Fruit fly (Drosophila melanogaster) whole organism, embryonic: ENCODE data around the gene Cpsf5.
A peak's percentile ranks its signal among the peaks of the same experiment; 100 is the strongest.

Experiments used
- Ada2b ChIP-seq: fragments of 200-800 bp; sonication (Bioruptor generic); IDR thresholded peaks from 2 replicates; pipeline ENCODE4 v1.3.6; 2022; ENCODE audit warnings: missing biosample characterization, missing genetic modification characterization
- Adf1 ChIP-seq: fragments of 200-800 bp; sonication (Bioruptor generic); IDR thresholded peaks from 2 replicates; pipeline ENCODE4 v1.3.6; 2022; ENCODE audit warnings: missing biosample characterization, missing genetic modification characterization
- CG10209 ChIP-seq: fragments of 200-800 bp; sonication (Bioruptor generic); optimal IDR thresholded peaks from 3 replicates; lab custom pipeline; 2017; ENCODE audit warnings: missing biosample characterization, mild to moderate bottlenecking, missing genetic modification characterization, missing genetic modification reagents
- CG10366 ChIP-seq: fragments of 200-800 bp; sonication (Bioruptor generic); IDR thresholded peaks from 2 replicates; pipeline ENCODE4 v1.3.6; 2022; ENCODE audit warnings: missing biosample characterization, missing genetic modification characterization
- CG10462 ChIP-seq: fragments of 200-800 bp; sonication (Bioruptor generic); optimal IDR thresholded peaks from 2 replicates; lab custom pipeline; 2016; ENCODE audit warnings: missing biosample characterization, missing genetic modification characterization
- CG10979 ChIP-seq: fragments of 200-800 bp; sonication (Bioruptor generic); optimal IDR thresholded peaks from 2 replicates; lab custom pipeline; 2018; ENCODE audit warnings: missing biosample characterization, mild to moderate bottlenecking, missing genetic modification characterization, moderate library complexity
- CG11085 ChIP-seq: fragments of 200-800 bp; sonication (Bioruptor generic); IDR thresholded peaks from 2 replicates; pipeline ENCODE4 v1.3.6; 2022; ENCODE audit warnings: missing biosample characterization, missing genetic modification characterization
- CG13296 ChIP-seq: fragments of 200-800 bp; sonication (Bioruptor generic); optimal IDR thresholded peaks from 3 replicates; lab custom pipeline; 2018; ENCODE audit warnings: missing biosample characterization, mild to moderate bottlenecking, missing genetic modification characterization
- CG13424 ChIP-seq: fragments of 200-800 bp; sonication (Bioruptor generic); optimal IDR thresholded peaks from 2 replicates; lab custom pipeline; 2019; ENCODE audit warnings: missing biosample characterization, mild to moderate bottlenecking, missing genetic modification characterization, moderate library complexity
- CG13624 ChIP-seq: fragments of 200-800 bp; sonication (Bioruptor generic); optimal IDR thresholded peaks from 2 replicates; lab custom pipeline; 2016; ENCODE audit warnings: missing biosample characterization, missing genetic modification characterization
- CG1647 ChIP-seq: fragments of 200-800 bp; sonication (Bioruptor generic); optimal IDR thresholded peaks from 3 replicates; lab custom pipeline; 2016; ENCODE audit warnings: missing biosample characterization, missing genetic modification characterization
- CG2199 ChIP-seq: fragments of 200-800 bp; sonication (Bioruptor generic); IDR thresholded peaks from 3 replicates; pipeline ENCODE4 v1.3.6; 2022; ENCODE audit warnings: missing biosample characterization, missing genetic modification characterization
- CG3065 ChIP-seq: fragments of 200-800 bp; sonication (Bioruptor generic); optimal IDR thresholded peaks from 2 replicates; lab custom pipeline; 2016; ENCODE audit warnings: missing biosample characterization, missing genetic modification characterization
- CG33213 ChIP-seq: fragments of 200-800 bp; sonication (Bioruptor generic); optimal IDR thresholded peaks from 3 replicates; lab custom pipeline; 2016; ENCODE audit warnings: missing biosample characterization, missing genetic modification characterization
- CG34376 ChIP-seq: fragments of 200-800 bp; sonication (Bioruptor generic); optimal IDR thresholded peaks from 2 replicates; lab custom pipeline; 2018; ENCODE audit warnings: missing biosample characterization, mild to moderate bottlenecking, missing genetic modification characterization
- CG4617 ChIP-seq: fragments of 200-800 bp; sonication (Bioruptor generic); optimal IDR thresholded peaks from 3 replicates; lab custom pipeline; 2016; ENCODE audit warnings: missing biosample characterization, missing genetic modification characterization, borderline replicate concordance
- CG6854 ChIP-seq: fragments of 200-800 bp; sonication (Bioruptor generic); optimal IDR thresholded peaks from 3 replicates; lab custom pipeline; 2017; ENCODE audit warnings: missing biosample characterization, mild to moderate bottlenecking, missing genetic modification characterization
- CG9437 ChIP-seq: fragments of 200-800 bp; sonication (Bioruptor generic); optimal IDR thresholded peaks from 2 replicates; lab custom pipeline; 2018; ENCODE audit warnings: missing biosample characterization, mild to moderate bottlenecking, missing genetic modification characterization
- Dfd ChIP-seq, 2 experiments: fragments of >200 bp; optimal IDR thresholded peaks; 2 replicates each; lab custom pipeline; 2017; ENCODE audit warnings: missing biosample characterization in 2 of 2, missing genetic modification characterization in 2 of 2
- Dll ChIP-seq: fragments of 200-800 bp; sonication (Bioruptor generic); IDR thresholded peaks from 4 replicates; pipeline ENCODE4 v1.3.6; 2022; ENCODE audit warnings: missing biosample characterization, missing genetic modification characterization; ENCODE audit not compliant: partially characterized antibody
- ERR ChIP-seq: fragments of 200-800 bp; sonication (Bioruptor generic); optimal IDR thresholded peaks from 2 replicates; lab custom pipeline; 2016; ENCODE audit warnings: missing biosample characterization, missing genetic modification characterization
- Fer3 ChIP-seq: fragments of 200-800 bp; sonication (Bioruptor generic); optimal IDR thresholded peaks from 2 replicates; lab custom pipeline; 2018; ENCODE audit warnings: missing biosample characterization, mild to moderate bottlenecking, missing genetic modification characterization, moderate library complexity
- Hr51 ChIP-seq, 2 experiments: fragments of 200-800 bp; sonication (Bioruptor generic); optimal IDR thresholded peaks; 2 replicates in 1 of 2; 3 replicates in 1 of 2; lab custom pipeline; 2016 to 2018; ENCODE audit warnings: missing biosample characterization in 2 of 2, missing genetic modification characterization in 2 of 2, mild to moderate bottlenecking in 1 of 2, moderate library complexity in 1 of 2
- MBD-R2 ChIP-seq: fragments of 200-800 bp; sonication (Bioruptor generic); IDR thresholded peaks from 2 replicates; pipeline ENCODE4 v1.3.6; 2022; ENCODE audit warnings: missing biosample characterization, missing genetic modification characterization
- Meics ChIP-seq: fragments of 200-800 bp; sonication (Bioruptor generic); optimal IDR thresholded peaks from 2 replicates; lab custom pipeline; 2017; ENCODE audit warnings: missing biosample characterization, mild to moderate bottlenecking, missing genetic modification characterization
- Nf-YB ChIP-seq: fragments of 200-800 bp; sonication (Bioruptor generic); optimal IDR thresholded peaks from 3 replicates; lab custom pipeline; 2019; ENCODE audit warnings: missing biosample characterization, mild to moderate bottlenecking, missing genetic modification characterization, moderate library complexity
- Opbp ChIP-seq: fragments of 200-800 bp; sonication (Bioruptor generic); IDR thresholded peaks from 3 replicates; pipeline ENCODE4 v1.3.6; 2022; ENCODE audit warnings: missing biosample characterization, missing genetic modification characterization; ENCODE audit not compliant: partially characterized antibody
- ac ChIP-seq: fragments of 200-800 bp; sonication (Bioruptor generic); optimal IDR thresholded peaks from 3 replicates; lab custom pipeline; 2017; ENCODE audit warnings: missing biosample characterization, mild to moderate bottlenecking, missing genetic modification characterization
- al ChIP-seq: fragments of 200-800 bp; sonication (Bioruptor generic); IDR thresholded peaks from 2 replicates; pipeline ENCODE4 v1.3.6; 2022; ENCODE audit warnings: missing biosample characterization, missing genetic modification characterization
- ara ChIP-seq: fragments of 200-800 bp; sonication (Bioruptor generic); IDR thresholded peaks from 2 replicates; pipeline ENCODE4 v1.3.6; 2022; ENCODE audit warnings: missing biosample characterization, missing genetic modification characterization
- ase ChIP-seq: fragments of 200-800 bp; sonication (Bioruptor generic); IDR thresholded peaks from 3 replicates; pipeline ENCODE4 v1.3.6; 2022; ENCODE audit warnings: missing biosample characterization, missing genetic modification characterization
- bsh ChIP-seq, 2 experiments: fragments of 200-800 bp; sonication (Bioruptor generic); optimal IDR thresholded peaks; 2 replicates each; lab custom pipeline; 2017 to 2018; ENCODE audit warnings: mild to moderate bottlenecking in 2 of 2, missing biosample characterization in 2 of 2, missing genetic modification characterization in 2 of 2, moderate library complexity in 1 of 2
- ci ChIP-seq: fragments of 200-800 bp; sonication (Bioruptor generic); IDR thresholded peaks from 3 replicates; pipeline ENCODE4 v1.3.6; 2022; ENCODE audit warnings: missing biosample characterization, missing genetic modification characterization
- dimm ChIP-seq: fragments of 200-800 bp; sonication (Bioruptor generic); IDR thresholded peaks from 2 replicates; pipeline ENCODE4 v1.3.6; 2022; ENCODE audit warnings: missing biosample characterization, missing genetic modification characterization
- fu2 ChIP-seq: fragments of 200-800 bp; sonication (Bioruptor generic); optimal IDR thresholded peaks from 2 replicates; lab custom pipeline; 2016; ENCODE audit warnings: missing biosample characterization, missing genetic modification characterization
- hkb ChIP-seq, 2 experiments: fragments of 200-800 bp in 1 of 2; fragments of >200 bp in 1 of 2; sonication (Bioruptor generic) in 1 of 2; IDR thresholded peaks in 1 of 2; optimal IDR thresholded peaks in 1 of 2; 2 replicates each; pipeline versions ENCODE4 v1.3.6 to Lab custom; 2017 to 2022; ENCODE audit warnings: missing biosample characterization in 1 of 2, missing genetic modification characterization in 1 of 2
- ind ChIP-seq: fragments of 200-800 bp; sonication (Bioruptor generic); optimal IDR thresholded peaks from 3 replicates; lab custom pipeline; 2016; ENCODE audit warnings: missing biosample characterization, missing genetic modification characterization
- insv ChIP-seq, 2 experiments: fragments of 200-800 bp; sonication (Bioruptor generic); optimal IDR thresholded peaks; 3 replicates each; lab custom pipeline; 2016 to 2018; ENCODE audit warnings: missing biosample characterization in 2 of 2, missing genetic modification characterization in 2 of 2
- jing ChIP-seq: fragments of 200-800 bp; sonication (Bioruptor generic); optimal IDR thresholded peaks from 2 replicates; lab custom pipeline; 2018; ENCODE audit warnings: missing biosample characterization, mild to moderate bottlenecking, missing genetic modification characterization
- lov ChIP-seq, 2 experiments: fragments of 200-800 bp in 1 of 2; fragments of >200 bp in 1 of 2; sonication (Bioruptor generic) in 1 of 2; IDR thresholded peaks in 1 of 2; optimal IDR thresholded peaks in 1 of 2; 2 replicates in 1 of 2; 3 replicates in 1 of 2; pipeline versions ENCODE4 v1.3.6 to Lab custom; 2017 to 2022; ENCODE audit warnings: missing biosample characterization in 1 of 2, missing genetic modification characterization in 1 of 2
- onecut ChIP-seq: fragments of 200-800 bp; sonication (Bioruptor generic); IDR thresholded peaks from 2 replicates; pipeline ENCODE4 v1.3.6; 2022; ENCODE audit warnings: missing biosample characterization, missing genetic modification characterization
- peb ChIP-seq: fragments of 200-800 bp; sonication (Bioruptor generic); IDR thresholded peaks from 2 replicates; pipeline ENCODE4 v1.3.6; 2022; ENCODE audit warnings: missing biosample characterization, missing genetic modification characterization
- repo ChIP-seq: fragments of 200-800 bp; sonication (Bioruptor generic); optimal IDR thresholded peaks from 2 replicates; lab custom pipeline; 2016; ENCODE audit warnings: missing biosample characterization, missing genetic modification characterization
- so ChIP-seq: fragments of 200-800 bp; sonication (Bioruptor generic); IDR thresholded peaks from 3 replicates; pipeline ENCODE4 v1.3.6; 2022; ENCODE audit warnings: missing biosample characterization, missing genetic modification characterization
- tna ChIP-seq: fragments of 200-800 bp; sonication (Bioruptor generic); IDR thresholded peaks from 2 replicates; pipeline ENCODE4 v1.3.6; 2022; ENCODE audit warnings: missing biosample characterization, missing genetic modification characterization; ENCODE audit not compliant: partially characterized antibody
- tx ChIP-seq: fragments of 200-800 bp; sonication (Bioruptor generic); optimal IDR thresholded peaks from 2 replicates; lab custom pipeline; 2016; ENCODE audit warnings: missing biosample characterization, missing genetic modification characterization
- yki ChIP-seq: fragments of >200 bp; optimal IDR thresholded peaks from 3 replicates; lab custom pipeline; 2018
- zen ChIP-seq: fragments of 200-800 bp; sonication (Bioruptor generic); optimal IDR thresholded peaks from 3 replicates; lab custom pipeline; 2018; ENCODE audit warnings: missing biosample characterization, mild to moderate bottlenecking, missing genetic modification characterization, moderate library complexity

The Cpsf5 gene

DNA sequence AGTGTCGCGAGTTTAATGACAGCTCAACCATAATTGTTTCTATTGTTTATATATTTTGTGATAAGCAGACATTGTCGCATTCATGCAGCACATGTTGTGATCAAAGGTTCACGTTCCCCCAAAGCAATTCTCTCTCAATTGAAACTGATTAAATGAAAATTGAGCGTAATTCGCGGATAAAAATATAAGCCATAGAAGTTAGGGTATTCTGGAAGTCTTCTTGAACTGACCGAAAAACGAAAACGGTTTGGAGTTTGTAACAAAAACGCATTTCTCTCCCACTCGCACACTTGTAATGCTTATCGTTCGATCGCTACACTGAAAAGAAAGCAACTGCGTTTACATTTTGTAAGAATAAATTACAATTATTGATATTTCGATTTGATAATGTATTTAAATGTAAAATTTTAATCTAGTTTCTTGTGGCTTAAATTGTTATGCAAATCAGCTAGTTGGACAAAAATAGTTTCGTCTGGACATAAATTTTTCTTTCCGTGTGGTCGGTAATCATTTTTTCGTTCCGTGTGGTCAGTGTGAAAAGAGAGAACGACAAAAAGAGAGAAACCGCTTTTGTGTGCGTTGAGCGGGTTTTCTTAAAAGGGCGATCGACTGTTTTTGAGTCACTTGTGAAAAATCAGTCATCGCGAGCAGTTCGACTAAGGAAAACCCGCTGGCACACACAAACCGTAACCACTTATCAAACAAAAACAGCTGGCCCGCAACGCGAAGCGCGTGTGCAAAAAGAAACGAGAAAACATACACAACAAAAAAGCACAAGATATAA lies 12.0 kb downstream of the Cpsf5 start, which contains the start of gene aay (continued):
- peak; percentile 98 for TF ChIP-seq CG6854
- peak in 1 of 2 experiments; percentile 86 for TF ChIP-seq Dfd (GFP tag; optimal IDR thresholded peaks at IDR 0.05; lab: Kevin White, UChicago)
- peak; percentile 99 for TF ChIP-seq ci (GFP tag; lab: Robert Waterston, UW)
- peak; percentile 98 for TF ChIP-seq CG10366 (GFP tag; lab: Robert Waterston, UW)
- no peak for TF ChIP-seq tna (GFP tag; lab: Robert Waterston, UW)
- peak; percentile 97 for TF ChIP-seq CG10462 (GFP tag; lab: Kevin White, UChicago)
- peak; percentile 97 for TF ChIP-seq CG2199 (GFP tag; lab: Robert Waterston, UW)
- peak; percentile 95 for TF ChIP-seq onecut
- peak; percentile 93 to 99 for TF ChIP-seq bsh (GFP tag; optimal IDR thresholded peaks at IDR 0.05; lab: Kevin White, UChicago)
- peak; percentile 96 for TF ChIP-seq al
- TF ChIP-seq peb, result peak; percentile 96
- TF ChIP-seq CG4617 (GFP tag; lab: Kevin White, UChicago), result peak; percentile 98
- TF ChIP-seq Meics (GFP tag; lab: Kevin White, UChicago), result peak; percentile 98
- peak; percentile 99 for TF ChIP-seq CG13424 (tag; lab: Kevin White, UChicago)
- TF ChIP-seq CG34376 (GFP tag; lab: Kevin White, UChicago), result peak; percentile 97
- TF ChIP-seq ERR (GFP tag; lab: Kevin White, UChicago), result peak; percentile 96
- peak; percentile 92 for TF ChIP-seq Nf-YB (GFP tag; lab: Kevin White, UChicago)
- peak; percentile 87 for TF ChIP-seq Adf1 (GFP tag; lab: Robert Waterston, UW)
- peak; percentile 97 for TF ChIP-seq jing (GFP tag; lab: Kevin White, UChicago)
- peak; percentile 93 for TF ChIP-seq CG9437
- TF ChIP-seq CG10979 (tag; lab: Kevin White, UChicago), result peak; percentile 99
- peak; percentile 42 for TF ChIP-seq lov (optimal IDR thresholded peaks at IDR 0.05; lab: Kevin White, UChicago)
- peak; percentile 98 for TF ChIP-seq lov (GFP tag; IDR thresholded peaks at IDR 0.05; lab: Robert Waterston, UW)
- TF ChIP-seq MBD-R2 (GFP tag; lab: Robert Waterston, UW), result peak; percentile 94
- TF ChIP-seq repo (GFP tag; lab: Kevin White, UChicago), result peak; percentile 95
- peak; percentile 66 to 81 for TF ChIP-seq insv (GFP tag; optimal IDR thresholded peaks at IDR 0.05; lab: Kevin White, UChicago)
- TF ChIP-seq CG13624, result peak; percentile 99
- TF ChIP-seq ac, result peak; percentile 98
- TF ChIP-seq CG1647 (GFP tag; lab: Kevin White, UChicago), result peak; percentile 98
- no peak for TF ChIP-seq yki (lab: Kevin White, UChicago)
- TF ChIP-seq CG13296 (GFP tag; lab: Kevin White, UChicago), result peak; percentile 99
- TF ChIP-seq hkb (optimal IDR thresholded peaks at IDR 0.05; lab: Kevin White, UChicago), result no peak
- peak; percentile 99 for TF ChIP-seq hkb (GFP tag; IDR thresholded peaks at IDR 0.05; lab: Robert Waterston, UW)
- 0 out of 4 replicates have a peak, but pooled peaks have one; percentile 18 for TF ChIP-seq Dll
- peak; percentile 97 for TF ChIP-seq tx (GFP tag; lab: Kevin White, UChicago)
- TF ChIP-seq CG10209 (GFP tag; lab: Kevin White, UChicago), result peak; percentile 99
- TF ChIP-seq ara (GFP tag; lab: Robert Waterston, UW), result peak; percentile 98
- TF ChIP-seq Hr51 (GFP tag; optimal IDR thresholded peaks at IDR 0.05; lab: Kevin White, UChicago), result peak; percentile 98 to 99
- peak; percentile 99 for TF ChIP-seq zen (tag; lab: Kevin White, UChicago)
- peak; percentile 98 for TF ChIP-seq CG3065 (GFP tag; lab: Kevin White, UChicago)
- TF ChIP-seq dimm (GFP tag; lab: Robert Waterston, UW), result peak; percentile 93
- peak; percentile 98 for TF ChIP-seq so
- TF ChIP-seq Opbp (GFP tag; lab: Robert Waterston, UW), result no peak
- TF ChIP-seq fu2, result peak; percentile 96
- TF ChIP-seq Ada2b (GFP tag; lab: Robert Waterston, UW), result peak; percentile 98
- TF ChIP-seq CG33213, result peak; percentile 98
- peak; percentile 98 for TF ChIP-seq ase (GFP tag; lab: Robert Waterston, UW)
- peak; percentile 99 for TF ChIP-seq Fer3
- peak; percentile 96 for TF ChIP-seq CG11085
- TF ChIP-seq ind, result peak; percentile 99
